Fruit fly (Drosophila melanogaster): ENCODE data around the gene PyK.

PyK gene

DNA sequence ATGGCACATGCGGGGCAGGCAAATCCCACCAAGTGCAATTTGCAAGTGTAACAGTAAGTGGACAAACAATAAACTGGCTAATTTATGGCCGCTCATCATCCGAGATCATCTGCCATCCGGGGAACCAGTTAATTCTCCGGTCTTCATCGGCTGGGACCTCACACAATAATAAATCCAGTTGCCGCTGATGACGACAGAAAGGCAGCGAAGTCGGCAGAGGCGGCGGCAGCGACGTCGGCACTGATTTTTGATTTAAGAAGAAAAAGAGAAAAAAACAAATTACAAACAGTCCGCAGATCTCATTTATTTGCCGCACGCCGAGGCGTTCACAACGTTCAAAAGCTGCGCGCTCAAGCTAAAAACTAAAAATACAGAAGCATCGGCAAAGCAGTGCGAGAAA is 35.0 kb downstream of the PyK start, which contains the start of gene CG13856:
CG13856 (plus strand) TSS at position 301 of the 400 bp plus-strand sequence.
- TF ChIP-seq CG33017 (tag; optimal IDR thresholded peaks at IDR 0.05) (no peak), Hr96 (GFP tag; optimal IDR thresholded peaks at IDR 0.05) (no peak), cnc (optimal IDR thresholded peaks at IDR 0.05) (no peak), tj (GFP tag; optimal IDR thresholded peaks at IDR 0.05) (no peak), Clk (GFP tag; optimal IDR thresholded peaks at IDR 0.05) (no peak), CG11617 (GFP tag; optimal IDR thresholded peaks at IDR 0.05) (no peak), CG7101 (tag; optimal IDR thresholded peaks at IDR 0.05) (no peak), kay (GFP tag; ENCODE audit: borderline replicate concordance) (no peak), Mnt (GFP tag; optimal IDR thresholded peaks at IDR 0.05) (no peak), toe (GFP tag; optimal IDR thresholded peaks at IDR 0.05) (no peak), CG14711 (tag; optimal IDR thresholded peaks at IDR 0.05) (no peak), bab1 (GFP tag; optimal IDR thresholded peaks at IDR 0.05) (no peak), cic (GFP tag; optimal IDR thresholded peaks at IDR 0.05) (no peak), CG7045 (GFP tag; optimal IDR thresholded peaks at IDR 0.05) (no peak)

- TF ChIP-seq CG14711 (tag; optimal IDR thresholded peaks at IDR 0.05) (no peak), CG12768 (GFP tag; optimal IDR thresholded peaks at IDR 0.05) (no peak), Crg-1 (GFP tag; optimal IDR thresholded peaks at IDR 0.05) (no peak), Clk (GFP tag; optimal IDR thresholded peaks at IDR 0.05) (no peak), cnc (optimal IDR thresholded peaks at IDR 0.05) (no peak), toe (GFP tag; optimal IDR thresholded peaks at IDR 0.05) (no peak)
Observed at dm6 chr3R:22405639-22406038, 38.3 kb downstream of the PyK start, which contains the start of gene CG13855. Gene CG13855, plus strand, starts transcription at chr3R:22405939.

- TF ChIP-seq CG33017 (tag; optimal IDR thresholded peaks at IDR 0.05), result peak; percentile 61
- TF ChIP-seq CG7101 (tag; optimal IDR thresholded peaks at IDR 0.05), result peak; percentile 81
- TF ChIP-seq CG1620 (GFP tag; optimal IDR thresholded peaks at IDR 0.05), result peak; percentile 88
- TF ChIP-seq CG11617 (GFP tag; optimal IDR thresholded peaks at IDR 0.05), result peak; percentile 84
- peak; percentile 49 for TF ChIP-seq cic (GFP tag; optimal IDR thresholded peaks at IDR 0.05)
- TF ChIP-seq cnc (optimal IDR thresholded peaks at IDR 0.05), result no peak
- TF ChIP-seq CG12768 (GFP tag; optimal IDR thresholded peaks at IDR 0.05), result peak; percentile 88
- peak; percentile 69 for TF ChIP-seq CG7045 (GFP tag; optimal IDR thresholded peaks at IDR 0.05)
- peak; percentile 87 for TF ChIP-seq pad (GFP tag; optimal IDR thresholded peaks at IDR 0.05)
- peak; percentile 65 for TF ChIP-seq CG14711 (tag; optimal IDR thresholded peaks at IDR 0.05)
- peak; percentile 89 for TF ChIP-seq Crg-1 (GFP tag; optimal IDR thresholded peaks at IDR 0.05)
- TF ChIP-seq tj (GFP tag; optimal IDR thresholded peaks at IDR 0.05), result peak; percentile 57
- TF ChIP-seq toe (GFP tag; optimal IDR thresholded peaks at IDR 0.05), result peak; percentile 92
- TF ChIP-seq ovo (GFP tag; optimal IDR thresholded peaks at IDR 0.05), result peak; percentile 80
- TF ChIP-seq kay (GFP tag; ENCODE audit: borderline replicate concordance), result peak; percentile 95
- peak; percentile 73 for TF ChIP-seq Clk (GFP tag; optimal IDR thresholded peaks at IDR 0.05)
- peak; percentile 84 for TF ChIP-seq Hr96 (GFP tag; optimal IDR thresholded peaks at IDR 0.05)
- TF ChIP-seq Mnt (GFP tag; optimal IDR thresholded peaks at IDR 0.05), result peak; percentile 77
- peak; percentile 85 for TF ChIP-seq CG5204 (GFP tag; optimal IDR thresholded peaks at IDR 0.05)
- peak; percentile 25 for TF ChIP-seq bab1 (GFP tag; optimal IDR thresholded peaks at IDR 0.05)
Observed at dm6 chr3R:22410537-22411360, 43.4 kb downstream of the PyK start, which contains the start of the genes CG13850 and lqfR. Gene CG13850, minus strand, starts transcription at chr3R:22410915. Gene lqfR, plus strand, starts transcription at chr3R:22411301.

DNA sequence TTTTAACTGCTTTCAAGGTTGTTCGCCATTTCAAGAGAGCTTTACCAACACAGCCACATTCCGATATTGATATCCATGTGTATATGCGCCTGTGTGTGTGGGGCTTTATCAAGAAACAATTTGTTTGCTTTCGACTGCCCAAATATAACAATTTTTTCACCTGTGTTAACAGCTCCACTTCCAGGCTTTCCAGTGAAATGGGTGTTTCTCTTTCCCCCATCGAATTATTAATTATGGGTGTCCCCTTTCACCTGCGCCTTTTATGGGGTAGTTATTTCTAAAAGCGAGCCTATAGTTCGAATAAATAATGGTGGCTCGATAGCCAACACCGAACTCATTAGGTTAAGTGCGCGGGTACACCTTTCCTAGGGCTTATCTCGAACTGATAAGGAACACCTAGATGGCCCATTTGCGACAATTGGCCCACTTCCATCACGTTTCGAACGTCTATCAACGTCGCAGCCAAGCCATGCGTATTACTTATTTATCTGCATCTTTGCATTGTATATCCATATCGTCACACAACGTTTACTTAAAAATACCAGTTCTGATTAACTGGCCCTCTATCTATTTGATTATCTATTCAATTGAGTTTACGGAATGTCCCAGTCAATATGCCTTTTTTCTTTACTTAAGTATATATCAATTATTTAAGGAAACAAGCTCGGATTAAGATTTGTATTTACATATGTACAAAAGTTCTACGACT is 44.7 kb downstream of the PyK start:
- no peak for TF ChIP-seq CG14711 (tag; optimal IDR thresholded peaks at IDR 0.05)
- TF ChIP-seq kay (GFP tag; ENCODE audit: borderline replicate concordance), result peak; percentile 14
- TF ChIP-seq cnc (optimal IDR thresholded peaks at IDR 0.05), result no peak
- no peak for TF ChIP-seq toe (GFP tag; optimal IDR thresholded peaks at IDR 0.05)
- TF ChIP-seq Crg-1 (GFP tag; optimal IDR thresholded peaks at IDR 0.05), result no peak
- TF ChIP-seq CG33017 (tag; optimal IDR thresholded peaks at IDR 0.05), result no peak
- no peak for TF ChIP-seq tj (GFP tag; optimal IDR thresholded peaks at IDR 0.05)
- TF ChIP-seq CG11617 (GFP tag; optimal IDR thresholded peaks at IDR 0.05), result no peak
- TF ChIP-seq ovo (GFP tag; optimal IDR thresholded peaks at IDR 0.05), result no peak
- peak; percentile 20 for TF ChIP-seq Mnt (GFP tag; optimal IDR thresholded peaks at IDR 0.05)
- peak; percentile 55 for TF ChIP-seq cic (GFP tag; optimal IDR thresholded peaks at IDR 0.05)
- TF ChIP-seq Clk (GFP tag; optimal IDR thresholded peaks at IDR 0.05), result no peak
- peak; percentile 7 for TF ChIP-seq CG12768 (GFP tag; optimal IDR thresholded peaks at IDR 0.05)
- no peak for TF ChIP-seq bab1 (GFP tag; optimal IDR thresholded peaks at IDR 0.05)
- TF ChIP-seq CG7101 (tag; optimal IDR thresholded peaks at IDR 0.05), result no peak
- no peak for TF ChIP-seq CG7045 (GFP tag; optimal IDR thresholded peaks at IDR 0.05)
- TF ChIP-seq CG5204 (GFP tag; optimal IDR thresholded peaks at IDR 0.05), result no peak
- no peak for TF ChIP-seq CG1620 (GFP tag; optimal IDR thresholded peaks at IDR 0.05)
- no peak for TF ChIP-seq pad (GFP tag; optimal IDR thresholded peaks at IDR 0.05)
- peak; percentile 12 for TF ChIP-seq Hr96 (GFP tag; optimal IDR thresholded peaks at IDR 0.05)

dm6 chr3R:22420911-22421310 is 53.6 kb downstream of the PyK start, which contains the start of the genes Nop56 and mats:
Gene Nop56, minus strand, starts transcription at chr3R:22421068.
Gene mats, plus strand, starts transcription at chr3R:22421161.
- TF ChIP-seq CG11617 (GFP tag; optimal IDR thresholded peaks at IDR 0.05) (peak; percentile 6), tj (GFP tag; optimal IDR thresholded peaks at IDR 0.05) (no peak), cnc (optimal IDR thresholded peaks at IDR 0.05) (no peak), CG14711 (tag; optimal IDR thresholded peaks at IDR 0.05) (peak; percentile 19), CG1620 (GFP tag; optimal IDR thresholded peaks at IDR 0.05) (no peak), CG7045 (GFP tag; optimal IDR thresholded peaks at IDR 0.05) (no peak), toe (GFP tag; optimal IDR thresholded peaks at IDR 0.05) (no peak), bab1 (GFP tag; optimal IDR thresholded peaks at IDR 0.05) (peak; percentile 67), CG33017 (tag; optimal IDR thresholded peaks at IDR 0.05) (no peak), CG5204 (GFP tag; optimal IDR thresholded peaks at IDR 0.05) (no peak), pad (GFP tag; optimal IDR thresholded peaks at IDR 0.05) (peak; percentile 27), Hr96 (GFP tag; optimal IDR thresholded peaks at IDR 0.05) (no peak), Crg-1 (GFP tag; optimal IDR thresholded peaks at IDR 0.05) (no peak), kay (GFP tag; ENCODE audit: borderline replicate concordance) (peak; percentile 88), Clk (GFP tag; optimal IDR thresholded peaks at IDR 0.05) (no peak), CG7101 (tag; optimal IDR thresholded peaks at IDR 0.05) (peak; percentile 45), ovo (GFP tag; optimal IDR thresholded peaks at IDR 0.05) (no peak), cic (GFP tag; optimal IDR thresholded peaks at IDR 0.05) (peak; percentile 27), Mnt (GFP tag; optimal IDR thresholded peaks at IDR 0.05) (peak; percentile 100), CG12768 (GFP tag; optimal IDR thresholded peaks at IDR 0.05) (no peak)
